Worm (Caenorhabditis elegans): ENCODE results near the gene C33C12.11.

DNA sequence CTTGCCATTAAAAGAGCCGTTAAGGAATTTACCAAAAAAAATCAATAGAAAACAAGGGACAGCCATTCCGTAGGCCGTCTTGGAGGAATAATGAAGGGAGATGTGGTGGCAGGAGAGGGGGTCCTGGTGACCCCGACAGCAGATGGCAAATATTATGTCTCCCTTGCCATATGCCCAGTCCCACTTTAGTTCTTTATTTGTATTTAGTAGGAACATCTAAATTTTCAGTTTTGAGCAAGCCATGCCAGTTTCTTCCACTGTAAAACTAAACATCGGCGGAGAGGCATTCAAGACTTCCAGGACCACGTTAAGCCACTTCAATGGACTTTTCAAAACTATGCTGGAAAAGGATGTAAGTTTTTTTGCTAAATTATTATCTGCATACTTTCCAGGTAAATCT, 26.4 kb downstream of the C33C12.11 start, which contains the start of gene C40A11.4:
- TF ChIP-seq ceh-27 (GFP tag; optimal IDR thresholded peaks at IDR 0.05) (no peak), efl-1 (GFP tag; optimal IDR thresholded peaks at IDR 0.05) (no peak), pha-4 (tag; optimal IDR thresholded peaks at IDR 0.05) (no peak), nfya-1 (tag; optimal IDR thresholded peaks at IDR 0.05; ENCODE audit: borderline replicate concordance, insufficient read depth) (no peak), ama-1 (optimal IDR thresholded peaks at IDR 0.05) (no peak), ama-1 (GFP tag; optimal IDR thresholded peaks at IDR 0.05) (no peak), T26A5.8 (tag; optimal IDR thresholded peaks at IDR 0.05) (no peak), snpc-1.3 (tag; optimal IDR thresholded peaks at IDR 0.05; ENCODE audit: insufficient read depth) (no peak), lin-35 (GFP tag; optimal IDR thresholded peaks at IDR 0.05) (no peak), Y56A3A.18 (GFP tag; IDR thresholded peaks at IDR 0.05) (no peak), snpc-4 (GFP tag; optimal IDR thresholded peaks at IDR 0.05) (no peak), snpc-4 (tag; optimal IDR thresholded peaks at IDR 0.05) (no peak), zim-3 (tag; optimal IDR thresholded peaks at IDR 0.05) (no peak), lir-1 (GFP tag; conservative IDR thresholded peaks at IDR 0.05) (no peak), pbrm-1 (GFP tag; IDR thresholded peaks at IDR 0.05) (no peak)
